Worm (Caenorhabditis elegans): ENCODE data around the gene nhr-123.

DNA sequence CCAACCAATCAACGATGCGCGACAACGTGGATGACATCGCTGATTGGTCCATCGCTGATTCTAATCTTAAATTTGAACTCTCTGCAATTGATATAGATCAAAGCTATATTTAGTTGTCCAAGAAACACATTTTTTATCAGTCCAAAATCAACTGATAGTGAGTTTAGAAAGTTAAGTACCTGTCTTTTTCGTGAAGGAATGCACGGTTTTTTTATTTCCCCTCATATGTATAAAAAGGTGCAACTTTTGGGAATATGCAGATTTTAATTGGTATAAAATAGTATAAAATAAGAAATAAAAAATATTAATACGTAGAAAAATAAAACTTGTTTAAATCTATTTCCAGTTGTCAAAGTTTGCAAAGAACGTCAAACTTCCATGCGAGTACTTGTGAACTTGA lies 32.8 kb upstream of the nhr-123 start, which contains the start of gene Y39D8A.1:
- TF ChIP-seq unc-62 (GFP tag; optimal IDR thresholded peaks at IDR 0.05) (no peak), nhr-23 (tag; optimal IDR thresholded peaks at IDR 0.05) (no peak), nhr-237 (tag; optimal IDR thresholded peaks at IDR 0.05) (no peak), elt-1 (tag; optimal IDR thresholded peaks at IDR 0.05) (no peak), fkh-10 (GFP tag; optimal IDR thresholded peaks at IDR 0.05) (no peak), unc-39 (tag; optimal IDR thresholded peaks at IDR 0.05) (no peak), lin-39 (tag; optimal IDR thresholded peaks at IDR 0.05) (no peak), zag-1 (tag; optimal IDR thresholded peaks at IDR 0.05) (no peak), nhr-76 (tag; optimal IDR thresholded peaks at IDR 0.05) (no peak), ama-1 (optimal IDR thresholded peaks at IDR 0.05) (no peak), egl-27 (tag; optimal IDR thresholded peaks at IDR 0.05) (no peak), pha-4 (tag; optimal IDR thresholded peaks at IDR 0.05) (no peak)
